Fruit fly (Drosophila melanogaster) whole organism, embryonic: Measurements from ENCODE around the gene RpS28a.

Experiments used
- Abd-B ChIP-seq: fragments of 200-800 bp; sonication (Bioruptor generic); optimal IDR thresholded peaks from 2 replicates; lab custom pipeline; 2018; ENCODE audit warnings: missing biosample characterization, mild to moderate bottlenecking, missing genetic modification characterization, moderate library complexity
- CG10543 ChIP-seq: fragments of 200-800 bp; sonication (Bioruptor generic); optimal IDR thresholded peaks from 3 replicates; lab custom pipeline; 2017; ENCODE audit warnings: missing biosample characterization, mild to moderate bottlenecking, missing genetic modification characterization, moderate library complexity
- CG10654 ChIP-seq: fragments of 200-800 bp; sonication (Bioruptor generic); optimal IDR thresholded peaks from 2 replicates; lab custom pipeline; 2016; ENCODE audit warnings: missing biosample characterization, missing genetic modification characterization
- CG11560 ChIP-seq: fragments of 200-800 bp; sonication (Bioruptor generic); IDR thresholded peaks from 3 replicates; pipeline ENCODE4 v1.3.6; 2022; ENCODE audit warnings: missing biosample characterization, missing genetic modification characterization
- CG13624 ChIP-seq: fragments of 200-800 bp; sonication (Bioruptor generic); optimal IDR thresholded peaks from 2 replicates; lab custom pipeline; 2016; ENCODE audit warnings: missing biosample characterization, missing genetic modification characterization
- CG15011 ChIP-seq: fragments of 200-800 bp; sonication (Bioruptor generic); optimal IDR thresholded peaks from 3 replicates; lab custom pipeline; 2018; ENCODE audit warnings: missing biosample characterization, mild to moderate bottlenecking, missing genetic modification characterization
- CG15073 ChIP-seq: fragments of 200-800 bp; sonication (Bioruptor generic); optimal IDR thresholded peaks from 2 replicates; lab custom pipeline; 2016; ENCODE audit warnings: missing biosample characterization, missing genetic modification characterization
- CG17328 ChIP-seq: fragments of 200-800 bp; sonication (Bioruptor generic); IDR thresholded peaks from 2 replicates; pipeline ENCODE4 v1.3.6; 2022; ENCODE audit warnings: missing biosample characterization, missing genetic modification characterization
- CG1792 ChIP-seq: fragments of 200-800 bp; sonication (Bioruptor generic); optimal IDR thresholded peaks from 2 replicates; lab custom pipeline; 2016; ENCODE audit warnings: missing biosample characterization, missing genetic modification characterization
- CG18011 ChIP-seq: fragments of 200-800 bp; sonication (Bioruptor generic); optimal IDR thresholded peaks from 2 replicates; lab custom pipeline; 2017; ENCODE audit warnings: missing biosample characterization, missing genetic modification characterization, mild to moderate bottlenecking, moderate library complexity, missing genotype
- CG34224 ChIP-seq: fragments of 200-800 bp; sonication (Bioruptor generic); IDR thresholded peaks from 3 replicates; pipeline ENCODE4 v1.3.6; 2022; ENCODE audit warnings: missing biosample characterization, missing genetic modification characterization; ENCODE audit not compliant: partially characterized antibody
- CG34422 ChIP-seq: fragments of 200-800 bp; sonication (Bioruptor generic); IDR thresholded peaks from 3 replicates; pipeline ENCODE4 v1.3.6; 2022; ENCODE audit warnings: missing biosample characterization, missing genetic modification characterization
- CG43689 ChIP-seq: fragments of 200-800 bp; sonication (Bioruptor generic); IDR thresholded peaks from 2 replicates; pipeline ENCODE4 v1.3.6; 2022; ENCODE audit warnings: missing biosample characterization, missing genetic modification characterization
- CG4617 ChIP-seq: fragments of 200-800 bp; sonication (Bioruptor generic); optimal IDR thresholded peaks from 3 replicates; lab custom pipeline; 2016; ENCODE audit warnings: missing biosample characterization, missing genetic modification characterization, borderline replicate concordance
- CG4854 ChIP-seq: fragments of 200-800 bp; sonication (Bioruptor generic); optimal IDR thresholded peaks from 2 replicates; lab custom pipeline; 2016; ENCODE audit warnings: missing biosample characterization, missing genetic modification characterization, inconsistent platforms
- CG7271 ChIP-seq: fragments of 200-800 bp; sonication (Bioruptor generic); optimal IDR thresholded peaks from 2 replicates; lab custom pipeline; 2018; ENCODE audit warnings: missing biosample characterization, mild to moderate bottlenecking, missing genetic modification characterization, moderate library complexity
- CG8765 ChIP-seq: fragments of 200-800 bp; sonication (Bioruptor generic); IDR thresholded peaks from 2 replicates; pipeline ENCODE4 v1.3.6; 2022; ENCODE audit warnings: missing biosample characterization, missing genetic modification characterization
- CG9876 ChIP-seq: fragments of 200-800 bp; sonication (Bioruptor generic); optimal IDR thresholded peaks from 2 replicates; lab custom pipeline; 2016; ENCODE audit warnings: missing biosample characterization, missing genetic modification characterization
- CoRest ChIP-seq: fragments of 200-800 bp; sonication (Bioruptor generic); optimal IDR thresholded peaks from 3 replicates; lab custom pipeline; 2018; ENCODE audit warnings: missing biosample characterization, mild to moderate bottlenecking, missing genetic modification characterization, moderate library complexity
- Deaf1 ChIP-seq: fragments of 200-800 bp; optimal IDR thresholded peaks from 3 replicates; lab custom pipeline; 2019; ENCODE audit warnings: missing biosample characterization, mild to moderate bottlenecking, missing genetic modification characterization, moderate library complexity
- Ets97D ChIP-seq: fragments of 200-800 bp; sonication (Bioruptor generic); optimal IDR thresholded peaks from 3 replicates; lab custom pipeline; 2016; ENCODE audit warnings: missing biosample characterization, missing genetic modification characterization
- Gsc ChIP-seq: fragments of 200-800 bp; sonication (Bioruptor generic); IDR thresholded peaks from 2 replicates; pipeline ENCODE4 v1.3.6; 2022; ENCODE audit warnings: missing biosample characterization, missing genetic modification characterization
- Hmr ChIP-seq: fragments of 200-800 bp; sonication (Bioruptor generic); optimal IDR thresholded peaks from 3 replicates; lab custom pipeline; 2017; ENCODE audit warnings: mild to moderate bottlenecking, missing biosample characterization, missing genetic modification reagents, missing genetic modification characterization
- Kr ChIP-seq: fragments of 200-800 bp; sonication (Bioruptor generic); optimal IDR thresholded peaks from 2 replicates; lab custom pipeline; 2017; ENCODE audit warnings: missing biosample characterization, mild to moderate bottlenecking, missing genetic modification characterization
- Meics ChIP-seq: fragments of 200-800 bp; sonication (Bioruptor generic); optimal IDR thresholded peaks from 2 replicates; lab custom pipeline; 2017; ENCODE audit warnings: missing biosample characterization, mild to moderate bottlenecking, missing genetic modification characterization
- Nf-YC ChIP-seq: fragments of 200-800 bp; optimal IDR thresholded peaks from 3 replicates; lab custom pipeline; 2019; ENCODE audit warnings: missing biosample characterization, mild to moderate bottlenecking, missing genetic modification characterization, moderate library complexity
- Opbp ChIP-seq: fragments of 200-800 bp; sonication (Bioruptor generic); IDR thresholded peaks from 3 replicates; pipeline ENCODE4 v1.3.6; 2022; ENCODE audit warnings: missing biosample characterization, missing genetic modification characterization; ENCODE audit not compliant: partially characterized antibody
- Poxn ChIP-seq: fragments of 200-800 bp; sonication (Bioruptor generic); IDR thresholded peaks from 2 replicates; pipeline ENCODE4 v1.3.6; 2022; ENCODE audit warnings: missing biosample characterization, missing genetic modification characterization
- Ravus ChIP-seq: fragments of 200-800 bp; sonication (Bioruptor generic); IDR thresholded peaks from 2 replicates; pipeline ENCODE4 v1.3.6; 2022; ENCODE audit warnings: missing biosample characterization, missing genetic modification characterization
- Rx ChIP-seq: fragments of 200-800 bp; sonication (Bioruptor generic); IDR thresholded peaks from 2 replicates; pipeline ENCODE4 v1.3.6; 2022; ENCODE audit warnings: missing biosample characterization, missing genetic modification characterization
- Six4 ChIP-seq: fragments of 200-800 bp; sonication (Bioruptor generic); optimal IDR thresholded peaks from 2 replicates; lab custom pipeline; 2016; ENCODE audit warnings: missing biosample characterization, missing genetic modification characterization
- Tbp ChIP-seq: fragments of >200 bp; optimal IDR thresholded peaks from 2 replicates; lab custom pipeline; 2018; ENCODE audit warnings: missing biosample characterization, missing genetic modification characterization
- abd-A ChIP-seq: fragments of 200-800 bp; sonication (Bioruptor generic); optimal IDR thresholded peaks from 3 replicates; lab custom pipeline; 2019; ENCODE audit warnings: missing biosample characterization, mild to moderate bottlenecking, missing genetic modification characterization, moderate library complexity
- al ChIP-seq: fragments of 200-800 bp; sonication (Bioruptor generic); IDR thresholded peaks from 2 replicates; pipeline ENCODE4 v1.3.6; 2022; ENCODE audit warnings: missing biosample characterization, missing genetic modification characterization
- aop ChIP-seq: fragments of 200-800 bp; sonication (Bioruptor generic); IDR thresholded peaks from 2 replicates; pipeline ENCODE4 v1.3.6; 2022; ENCODE audit warnings: missing biosample characterization, missing genetic modification characterization
- ara ChIP-seq: fragments of 200-800 bp; sonication (Bioruptor generic); IDR thresholded peaks from 2 replicates; pipeline ENCODE4 v1.3.6; 2022; ENCODE audit warnings: missing biosample characterization, missing genetic modification characterization
- ase ChIP-seq: fragments of 200-800 bp; sonication (Bioruptor generic); IDR thresholded peaks from 3 replicates; pipeline ENCODE4 v1.3.6; 2022; ENCODE audit warnings: missing biosample characterization, missing genetic modification characterization
- bbx ChIP-seq: fragments of 200-800 bp; sonication (Bioruptor generic); IDR thresholded peaks from 2 replicates; pipeline ENCODE4 v1.3.6; 2022; ENCODE audit warnings: missing biosample characterization, missing genetic modification characterization; ENCODE audit not compliant: partially characterized antibody
- chn ChIP-seq: fragments of 200-800 bp; sonication (Bioruptor generic); optimal IDR thresholded peaks from 2 replicates; lab custom pipeline; 2016; ENCODE audit warnings: missing biosample characterization, missing genetic modification characterization
- da ChIP-seq: fragments of 200-800 bp; sonication (Bioruptor generic); optimal IDR thresholded peaks from 2 replicates; lab custom pipeline; 2016; ENCODE audit warnings: missing biosample characterization, missing genetic modification characterization
- dati ChIP-seq: fragments of 200-800 bp; sonication (Bioruptor generic); IDR thresholded peaks from 2 replicates; pipeline ENCODE4 v1.3.6; 2022; ENCODE audit warnings: missing biosample characterization, missing genetic modification characterization
- fd102C ChIP-seq: fragments of 200-800 bp; sonication (Bioruptor generic); optimal IDR thresholded peaks from 2 replicates; lab custom pipeline; 2018; ENCODE audit warnings: missing biosample characterization, mild to moderate bottlenecking, missing genetic modification characterization, moderate library complexity
- jigr1 ChIP-seq: fragments of 200-800 bp; sonication (Bioruptor generic); IDR thresholded peaks from 3 replicates; pipeline ENCODE4 v1.3.6; 2022; ENCODE audit warnings: missing biosample characterization, missing genetic modification characterization
- nom ChIP-seq: fragments of 200-800 bp; sonication (Bioruptor generic); optimal IDR thresholded peaks from 2 replicates; lab custom pipeline; 2017; ENCODE audit warnings: missing biosample characterization, missing genetic modification characterization, mild to moderate bottlenecking, moderate library complexity, missing genetic modification reagents
- otp ChIP-seq: fragments of 200-800 bp; sonication (Bioruptor generic); IDR thresholded peaks from 3 replicates; pipeline ENCODE4, ENCODE4 v1.3.6; 2022; ENCODE audit warnings: missing biosample characterization, missing genetic modification characterization
- psq ChIP-seq: fragments of 200-800 bp; sonication (Bioruptor generic); optimal IDR thresholded peaks from 2 replicates; lab custom pipeline; 2017; ENCODE audit warnings: missing biosample characterization, missing genetic modification characterization
- row ChIP-seq: fragments of 200-800 bp; sonication (Bioruptor generic); IDR thresholded peaks from 3 replicates; pipeline ENCODE4 v1.3.6; 2022; ENCODE audit warnings: missing biosample characterization, missing genetic modification characterization
- salm ChIP-seq: fragments of 200-800 bp; sonication (Bioruptor generic); optimal IDR thresholded peaks from 2 replicates; lab custom pipeline; 2018; ENCODE audit warnings: missing biosample characterization, mild to moderate bottlenecking, missing genetic modification characterization
- sens-2 ChIP-seq: fragments of 200-800 bp; sonication (Bioruptor generic); IDR thresholded peaks from 2 replicates; pipeline ENCODE4 v1.3.6; 2022; ENCODE audit warnings: missing biosample characterization, missing genetic modification characterization
- tna ChIP-seq: fragments of 200-800 bp; sonication (Bioruptor generic); IDR thresholded peaks from 2 replicates; pipeline ENCODE4 v1.3.6; 2022; ENCODE audit warnings: missing biosample characterization, missing genetic modification characterization; ENCODE audit not compliant: partially characterized antibody
- unc-4 ChIP-seq: fragments of 200-800 bp; sonication (Bioruptor generic); IDR thresholded peaks from 2 replicates; pipeline ENCODE4 v1.3.6; 2022; ENCODE audit warnings: missing biosample characterization, missing genetic modification characterization; ENCODE audit not compliant: partially characterized antibody
- vvl ChIP-seq: fragments of 200-800 bp; sonication (Bioruptor generic); IDR thresholded peaks from 2 replicates; pipeline ENCODE4 v1.3.6; 2022; ENCODE audit warnings: missing biosample characterization, missing genetic modification characterization

RpS28a gene

DNA sequence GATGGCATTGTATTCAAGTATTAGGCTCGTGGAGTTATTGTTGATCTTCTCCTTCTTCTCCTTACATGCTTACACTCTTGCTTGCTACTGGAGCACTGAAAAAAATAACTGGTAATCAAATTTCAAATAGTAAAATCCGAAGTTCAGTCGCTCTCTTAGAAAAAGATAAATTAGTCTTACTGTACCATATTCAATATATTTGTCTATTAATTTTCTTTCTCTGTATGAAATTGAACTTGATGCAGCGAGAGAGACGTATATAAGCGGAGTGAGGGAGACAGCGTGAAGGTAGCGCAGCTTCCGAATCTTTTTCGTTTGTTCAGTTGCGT is 38.7 kb upstream of the RpS28a start:
- TF ChIP-seq Tbp (GFP tag; lab: Kevin White, UChicago): no peak
- TF ChIP-seq CG7271 (tag; lab: Kevin White, UChicago): peak; percentile 41
- TF ChIP-seq Kr (GFP tag; lab: Kevin White, UChicago): no peak
- TF ChIP-seq CG9876 (GFP tag; lab: Kevin White, UChicago): peak; percentile 65
- no peak for TF ChIP-seq unc-4 (GFP tag; lab: Robert Waterston, UW)
- TF ChIP-seq CG1792: peak; percentile 86
- TF ChIP-seq jigr1 (GFP tag; lab: Robert Waterston, UW): peak; percentile 75
- TF ChIP-seq CG34422 (GFP tag; lab: Robert Waterston, UW): peak; percentile 95
- TF ChIP-seq CG10654 (GFP tag; lab: Kevin White, UChicago): peak; percentile 90
- TF ChIP-seq Nf-YC: peak; percentile 67
- TF ChIP-seq dati (GFP tag; lab: Robert Waterston, UW): peak; percentile 83
- TF ChIP-seq Meics (GFP tag; lab: Kevin White, UChicago): peak; percentile 82
- TF ChIP-seq tna: no peak
- TF ChIP-seq fd102C (GFP tag; lab: Kevin White, UChicago): no peak
- TF ChIP-seq Abd-B: peak; percentile 80
- TF ChIP-seq CG11560 (tag; lab: Robert Waterston, UW): 0 out of 3 replicates have a peak, but pooled peaks have one; percentile 23
- TF ChIP-seq row (GFP tag; lab: Robert Waterston, UW): peak; percentile 91
- TF ChIP-seq ara (GFP tag; lab: Robert Waterston, UW): peak; percentile 90
- peak; percentile 80 for TF ChIP-seq CG4854
- TF ChIP-seq Ravus (GFP tag; lab: Robert Waterston, UW): peak; percentile 72
- no peak for TF ChIP-seq CG18011
- TF ChIP-seq abd-A (tag; lab: Kevin White, UChicago): peak; percentile 60
- peak; percentile 61 for TF ChIP-seq al (GFP tag; lab: Robert Waterston, UW)
- TF ChIP-seq da: no peak
- TF ChIP-seq CG17328: peak; percentile 95
- TF ChIP-seq CoRest: peak; percentile 70
- peak; percentile 94 for TF ChIP-seq Six4
- peak; percentile 90 for TF ChIP-seq CG43689 (GFP tag; lab: Robert Waterston, UW)
- TF ChIP-seq Ets97D (GFP tag; lab: Kevin White, UChicago): peak; percentile 69
- peak; percentile 68 for TF ChIP-seq Hmr (GFP tag; lab: Kevin White, UChicago)
- TF ChIP-seq ase (GFP tag; lab: Robert Waterston, UW): peak; percentile 91
- peak; percentile 93 for TF ChIP-seq otp (GFP tag; lab: Robert Waterston, UW)
- peak; percentile 68 for TF ChIP-seq CG15011 (GFP tag; lab: Kevin White, UChicago)
- TF ChIP-seq nom: peak; percentile 78
- TF ChIP-seq Opbp: no peak
- peak; percentile 91 for TF ChIP-seq Rx (GFP tag; lab: Robert Waterston, UW)
- no peak for TF ChIP-seq CG34224 (GFP tag; lab: Robert Waterston, UW)
- peak; percentile 24 for TF ChIP-seq CG4617 (GFP tag; lab: Kevin White, UChicago)
- TF ChIP-seq psq: peak; percentile 5
- peak; percentile 95 for TF ChIP-seq vvl
- TF ChIP-seq Gsc: peak; percentile 67
- TF ChIP-seq CG15073 (GFP tag; lab: Kevin White, UChicago): no peak
- peak; percentile 89 for TF ChIP-seq sens-2 (GFP tag; lab: Robert Waterston, UW)
- no peak for TF ChIP-seq Poxn (GFP tag; lab: Robert Waterston, UW)
- TF ChIP-seq CG13624: peak; percentile 83
- TF ChIP-seq CG8765: no peak; the same call in 1 of the 2 replicates
- peak; percentile 59 for TF ChIP-seq CG10543 (GFP tag; lab: Kevin White, UChicago)
- TF ChIP-seq bbx: no peak
- peak; percentile 73 for TF ChIP-seq aop (GFP tag; lab: Robert Waterston, UW)
- peak; percentile 66 for TF ChIP-seq Deaf1 (tag; lab: Kevin White, UChicago)
- TF ChIP-seq salm (tag; lab: Kevin White, UChicago): peak; percentile 79
- peak; percentile 71 for TF ChIP-seq chn
